Fruit fly (Drosophila melanogaster) whole organism, pupa: ENCODE measurements around the gene CG14416.

Experiments
- CG10348 ChIP-seq: fragments of 200-800 bp; sonication (Bioruptor generic); IDR thresholded peaks from 2 replicates; pipeline ENCODE4 v1.3.6; 2022; ENCODE audit warnings: missing biosample characterization, missing genetic modification characterization
- CG12605 ChIP-seq: fragments of 200-800 bp; sonication (Bioruptor generic); IDR thresholded peaks from 2 replicates; pipeline ENCODE4 v1.3.6; 2022; ENCODE audit warnings: missing biosample characterization, missing genetic modification characterization
- CG13204 ChIP-seq: fragments of 200-800 bp; sonication (Bioruptor generic); optimal IDR thresholded peaks from 2 replicates; lab custom pipeline; 2018; ENCODE audit warnings: missing biosample characterization, mild to moderate bottlenecking, missing genetic modification characterization, moderate library complexity
- CG17806 ChIP-seq: fragments of 200-800 bp; sonication (Bioruptor generic); optimal IDR thresholded peaks from 2 replicates; lab custom pipeline; 2018; ENCODE audit warnings: missing biosample characterization, mild to moderate bottlenecking, missing genetic modification characterization, moderate library complexity
- CG8159 ChIP-seq: fragments of 200-800 bp; sonication (Bioruptor generic); optimal IDR thresholded peaks from 3 replicates; lab custom pipeline; 2018; ENCODE audit warnings: missing biosample characterization, mild to moderate bottlenecking, missing genetic modification characterization, moderate library complexity
- CG9948 ChIP-seq: fragments of 200-800 bp; sonication (Bioruptor generic); optimal IDR thresholded peaks from 2 replicates; lab custom pipeline; 2018; ENCODE audit warnings: missing biosample characterization, mild to moderate bottlenecking, missing genetic modification characterization, moderate library complexity
- D1 ChIP-seq: fragments of 200-800 bp; sonication (Bioruptor generic); optimal IDR thresholded peaks from 2 replicates; lab custom pipeline; 2018; ENCODE audit warnings: missing biosample characterization, mild to moderate bottlenecking, missing genetic modification characterization, moderate library complexity
- EcR ChIP-seq: fragments of 200-800 bp; sonication (Bioruptor generic); optimal IDR thresholded peaks from 3 replicates; lab custom pipeline; 2019; ENCODE audit warnings: missing biosample characterization, missing genetic modification characterization, mild to moderate bottlenecking, moderate library complexity, missing genetic modification reagents
- Ets98B ChIP-seq: fragments of 200-800 bp; sonication (Bioruptor generic); IDR thresholded peaks from 2 replicates; pipeline ENCODE4 v1.3.6; 2022; ENCODE audit warnings: missing biosample characterization, missing genetic modification characterization
- Pif1A ChIP-seq: fragments of 200-800 bp; sonication (Bioruptor generic); optimal IDR thresholded peaks from 3 replicates; lab custom pipeline; 2016; ENCODE audit warnings: missing biosample characterization, missing genetic modification characterization
- Pif1B ChIP-seq: fragments of 200-800 bp; sonication (Bioruptor generic); optimal IDR thresholded peaks from 3 replicates; lab custom pipeline; 2016; ENCODE audit warnings: missing biosample characterization, missing genetic modification characterization
- fd96Ca ChIP-seq: fragments of 200-800 bp; sonication (Bioruptor generic); IDR thresholded peaks from 3 replicates; pipeline ENCODE4 v1.3.6; 2022; ENCODE audit warnings: missing biosample characterization, missing genetic modification characterization
- gl ChIP-seq: fragments of 200-800 bp; sonication (Bioruptor generic); optimal IDR thresholded peaks from 2 replicates; lab custom pipeline; 2018; ENCODE audit warnings: missing biosample characterization, mild to moderate bottlenecking, missing genetic modification characterization
- rn ChIP-seq: fragments of 200-800 bp; sonication (Bioruptor generic); IDR thresholded peaks from 2 replicates; pipeline ENCODE4 v1.3.6; 2022; ENCODE audit warnings: missing biosample characterization, missing genetic modification characterization

DNA sequence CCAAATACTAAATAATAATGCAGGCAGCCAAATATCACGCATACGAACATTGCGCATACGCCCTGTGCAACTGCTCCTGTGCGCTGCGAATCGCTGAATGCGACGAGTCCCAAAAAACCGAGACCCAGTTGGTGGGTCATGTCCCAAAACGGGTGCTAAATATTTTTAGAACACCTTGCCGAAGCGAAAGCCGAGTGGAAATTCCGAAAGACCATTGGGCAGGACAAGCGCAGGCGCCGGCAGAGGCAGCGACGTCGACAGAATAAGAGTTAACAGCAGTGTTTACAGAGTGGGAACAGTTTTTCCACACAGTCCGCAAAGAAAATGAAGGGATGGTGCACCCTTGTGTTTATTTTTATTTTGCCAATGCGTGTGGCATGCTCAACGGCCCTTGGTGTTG, 15.6 kb upstream of the CG14416 start:
- TF ChIP-seq Pif1A (no peak), Pif1B (no peak), CG8159 (tag; lab: Kevin White, UChicago) (no peak), D1 (tag; lab: Kevin White, UChicago) (no peak), CG10348 (no peak), fd96Ca (no peak), CG17806 (tag; lab: Kevin White, UChicago) (no peak), CG9948 (no peak), EcR (GFP tag; lab: Kevin White, UChicago) (no peak), rn (GFP tag; lab: Robert Waterston, UW) (no peak), CG12605 (GFP tag; lab: Robert Waterston, UW) (no peak), Ets98B (no peak), CG13204 (GFP tag; lab: Kevin White, UChicago) (no peak), gl (tag; lab: Kevin White, UChicago) (no peak)
